Fruit fly (Drosophila melanogaster) whole organism, adult: Measurements from ENCODE around the gene ATPsynO.

Source experiments
- CG12768 ChIP-seq: fragments of 200-800 bp; sonication (Bioruptor generic); optimal IDR thresholded peaks from 2 replicates; lab custom pipeline; 2017; ENCODE audit warnings: missing biosample characterization, missing genetic modification characterization, mild to moderate bottlenecking, moderate library complexity, missing genetic modification reagents
- CG14711 ChIP-seq: fragments of 200-800 bp; sonication (Bioruptor generic); optimal IDR thresholded peaks from 2 replicates; lab custom pipeline; 2018; ENCODE audit warnings: missing biosample characterization, mild to moderate bottlenecking, missing genetic modification characterization, moderate library complexity
- CG1620 ChIP-seq: fragments of 200-800 bp; sonication (Bioruptor generic); optimal IDR thresholded peaks from 2 replicates; lab custom pipeline; 2016; ENCODE audit warnings: missing biosample characterization, missing genetic modification characterization
- CG33017 ChIP-seq: fragments of 200-800 bp; sonication (Bioruptor generic); optimal IDR thresholded peaks from 2 replicates; lab custom pipeline; 2018; ENCODE audit warnings: missing biosample characterization, mild to moderate bottlenecking, missing genetic modification characterization, moderate library complexity
- CG5204 ChIP-seq: fragments of 200-800 bp; sonication (Bioruptor generic); optimal IDR thresholded peaks from 2 replicates; lab custom pipeline; 2016; ENCODE audit warnings: missing biosample characterization, missing genetic modification characterization
- Hr96 ChIP-seq: fragments of 200-800 bp; sonication (Bioruptor generic); optimal IDR thresholded peaks from 2 replicates; lab custom pipeline; 2016; ENCODE audit warnings: missing biosample characterization, missing genetic modification characterization
- Mnt ChIP-seq: fragments of 200-800 bp; sonication (Bioruptor generic); optimal IDR thresholded peaks from 2 replicates; lab custom pipeline; 2016; ENCODE audit warnings: missing biosample characterization, mild to moderate bottlenecking, missing genetic modification characterization
- cic ChIP-seq: fragments of 200-800 bp; sonication (Bioruptor generic); optimal IDR thresholded peaks from 2 replicates; lab custom pipeline; 2017; ENCODE audit warnings: missing biosample characterization, mild to moderate bottlenecking, missing genetic modification characterization, moderate library complexity
- cnc ChIP-seq, 2 experiments: fragments of >200 bp; optimal IDR thresholded peaks; 2 replicates each; lab custom pipeline; 2017
- kay ChIP-seq: fragments of 200-800 bp; sonication (Bioruptor generic); peaks from one replicate; lab custom pipeline; 2016; ENCODE audit warnings: missing biosample characterization, missing genetic modification characterization, borderline replicate concordance
- ovo ChIP-seq: fragments of 200-800 bp; sonication (Bioruptor generic); optimal IDR thresholded peaks from 2 replicates; lab custom pipeline; 2016; ENCODE audit warnings: missing biosample characterization, missing genetic modification characterization
- tj ChIP-seq: fragments of 200-800 bp; sonication (Bioruptor generic); optimal IDR thresholded peaks from 3 replicates; lab custom pipeline; 2017; ENCODE audit warnings: missing biosample characterization, mild to moderate bottlenecking, missing genetic modification characterization, moderate library complexity
- toe ChIP-seq: fragments of 200-800 bp; sonication (Bioruptor generic); optimal IDR thresholded peaks from 2 replicates; lab custom pipeline; 2016; ENCODE audit warnings: missing biosample characterization, missing genetic modification characterization

DNA sequence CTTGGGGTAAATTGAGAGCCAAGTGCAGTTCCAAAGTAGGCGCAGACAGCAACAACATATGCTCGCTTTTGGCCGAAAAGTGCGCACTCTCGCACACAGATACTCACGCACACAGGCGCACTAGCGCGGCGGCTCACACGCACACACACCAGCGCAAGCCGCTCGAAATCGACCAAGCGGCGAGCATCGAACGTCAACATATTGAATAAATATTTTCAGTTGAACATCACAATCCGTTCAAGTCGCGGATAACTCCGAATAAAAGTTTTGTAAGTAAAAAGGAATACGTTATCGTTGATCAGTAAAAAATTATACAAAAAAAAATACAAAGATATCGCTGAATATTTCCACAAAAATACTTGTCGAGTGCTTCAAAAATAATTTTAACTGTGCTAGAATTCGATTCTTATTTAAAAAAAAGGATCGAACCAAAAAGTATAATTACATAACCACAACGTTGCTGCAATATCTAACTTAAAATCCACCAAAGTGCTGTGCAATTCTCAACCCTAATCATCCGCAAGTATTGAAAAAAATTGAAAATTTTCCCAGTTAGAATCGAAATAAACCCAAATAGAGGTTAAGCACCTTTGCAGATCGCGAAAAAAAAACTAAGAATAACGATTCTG lies 16.1 kb downstream of the ATPsynO start:
- no peak for TF ChIP-seq cic
- TF ChIP-seq CG5204 = no peak
- TF ChIP-seq toe (GFP tag; lab: Kevin White, UChicago) = no peak
- no peak for TF ChIP-seq CG33017 (tag; lab: Kevin White, UChicago)
- no peak for TF ChIP-seq CG14711 (tag; lab: Kevin White, UChicago)
- no peak for TF ChIP-seq cnc (optimal IDR thresholded peaks at IDR 0.05; lab: Kevin White, UChicago)
- TF ChIP-seq Mnt (GFP tag; lab: Kevin White, UChicago) = no peak
- no peak for TF ChIP-seq Hr96 (GFP tag; lab: Kevin White, UChicago)
- TF ChIP-seq CG12768 (GFP tag; lab: Kevin White, UChicago) = no peak
- TF ChIP-seq kay (GFP tag; lab: Kevin White, UChicago) = no peak
- TF ChIP-seq ovo (GFP tag; lab: Kevin White, UChicago) = no peak
- TF ChIP-seq CG1620 (GFP tag; lab: Kevin White, UChicago) = no peak
- no peak for TF ChIP-seq tj (GFP tag; lab: Kevin White, UChicago)
